Fruit fly (Drosophila melanogaster) whole organism, embryonic: Measurements from ENCODE around the gene pigs.

Experiments used
- Bdp1 ChIP-seq: fragments of 200-800 bp; sonication (Bioruptor generic); optimal IDR thresholded peaks from 3 replicates; lab custom pipeline; 2016; ENCODE audit warnings: missing biosample characterization, missing genetic modification characterization
- CG10959 ChIP-seq: fragments of 200-800 bp; sonication (Bioruptor generic); IDR thresholded peaks from 2 replicates; pipeline ENCODE4 v1.3.6; 2022; ENCODE audit warnings: missing biosample characterization, missing genetic modification characterization
- CG11085 ChIP-seq: fragments of 200-800 bp; sonication (Bioruptor generic); IDR thresholded peaks from 2 replicates; pipeline ENCODE4 v1.3.6; 2022; ENCODE audit warnings: missing biosample characterization, missing genetic modification characterization
- CG12155 ChIP-seq: fragments of 200-800 bp; sonication (Bioruptor generic); optimal IDR thresholded peaks from 3 replicates; lab custom pipeline; 2016; ENCODE audit warnings: missing biosample characterization, missing genetic modification characterization
- CG12659 ChIP-seq: fragments of 200-800 bp; sonication (Bioruptor generic); optimal IDR thresholded peaks from 3 replicates; lab custom pipeline; 2017; ENCODE audit warnings: mild to moderate bottlenecking, missing biosample characterization, missing genetic modification reagents, missing genetic modification characterization
- CG13287 ChIP-seq: fragments of 200-800 bp; sonication (Bioruptor generic); IDR thresholded peaks from 2 replicates; pipeline ENCODE4 v1.3.6; 2022; ENCODE audit warnings: missing biosample characterization, missing genetic modification characterization; ENCODE audit not compliant: partially characterized antibody
- CG13624 ChIP-seq: fragments of 200-800 bp; sonication (Bioruptor generic); optimal IDR thresholded peaks from 2 replicates; lab custom pipeline; 2016; ENCODE audit warnings: missing biosample characterization, missing genetic modification characterization
- CG14441 ChIP-seq: fragments of 200-800 bp; sonication (Bioruptor generic); IDR thresholded peaks from 2 replicates; pipeline ENCODE4 v1.3.6; 2022; ENCODE audit warnings: missing biosample characterization, missing genetic modification characterization
- CG15269 ChIP-seq: fragments of 200-800 bp; sonication (Bioruptor generic); optimal IDR thresholded peaks from 2 replicates; lab custom pipeline; 2018; ENCODE audit warnings: missing biosample characterization, mild to moderate bottlenecking, missing genetic modification characterization, moderate library complexity
- CG15514 ChIP-seq: fragments of 200-800 bp; sonication (Bioruptor generic); optimal IDR thresholded peaks from 3 replicates; lab custom pipeline; 2017; ENCODE audit warnings: missing biosample characterization, missing genetic modification characterization, mild to moderate bottlenecking, moderate library complexity, missing genetic modification reagents
- CG2678 ChIP-seq: fragments of 200-800 bp; sonication (Bioruptor generic); optimal IDR thresholded peaks from 3 replicates; lab custom pipeline; 2019; ENCODE audit warnings: missing biosample characterization, mild to moderate bottlenecking, missing genetic modification characterization, moderate library complexity
- CG3065 ChIP-seq: fragments of 200-800 bp; sonication (Bioruptor generic); optimal IDR thresholded peaks from 2 replicates; lab custom pipeline; 2016; ENCODE audit warnings: missing biosample characterization, missing genetic modification characterization
- CG3995 ChIP-seq: fragments of 200-800 bp; sonication (Bioruptor generic); optimal IDR thresholded peaks from 3 replicates; lab custom pipeline; 2016; ENCODE audit warnings: missing biosample characterization, missing genetic modification characterization
- CG5245 ChIP-seq: fragments of 200-800 bp; sonication (Bioruptor generic); optimal IDR thresholded peaks from 3 replicates; lab custom pipeline; 2016; ENCODE audit warnings: missing biosample characterization, missing genetic modification characterization
- CG6683 ChIP-seq: fragments of 200-800 bp; sonication (Bioruptor generic); optimal IDR thresholded peaks from 2 replicates; lab custom pipeline; 2017; ENCODE audit warnings: missing biosample characterization, mild to moderate bottlenecking, missing genetic modification characterization, missing genetic modification reagents
- CG6813 ChIP-seq: fragments of 200-800 bp; sonication (Bioruptor generic); optimal IDR thresholded peaks from 2 replicates; lab custom pipeline; 2017; ENCODE audit warnings: missing biosample characterization, missing genetic modification characterization, mild to moderate bottlenecking, moderate library complexity, missing genetic modification reagents
- CG9797 ChIP-seq: fragments of 200-800 bp; sonication (Bioruptor generic); optimal IDR thresholded peaks from 3 replicates; lab custom pipeline; 2018; ENCODE audit warnings: missing biosample characterization, mild to moderate bottlenecking, missing genetic modification characterization
- CG9932 ChIP-seq: fragments of 200-800 bp; sonication (Bioruptor generic); IDR thresholded peaks from 2 replicates; pipeline ENCODE4 v1.3.6; 2022; ENCODE audit warnings: missing biosample characterization, missing genetic modification characterization
- E2f2 ChIP-seq: fragments of 200-800 bp; sonication (Bioruptor generic); IDR thresholded peaks from 2 replicates; pipeline ENCODE4 v1.3.6; 2022; ENCODE audit warnings: missing biosample characterization, missing genetic modification characterization
- Fer3 ChIP-seq: fragments of 200-800 bp; sonication (Bioruptor generic); optimal IDR thresholded peaks from 2 replicates; lab custom pipeline; 2018; ENCODE audit warnings: missing biosample characterization, mild to moderate bottlenecking, missing genetic modification characterization, moderate library complexity
- HHEX ChIP-seq: fragments of 200-800 bp; sonication (Bioruptor generic); optimal IDR thresholded peaks from 3 replicates; lab custom pipeline; 2017; ENCODE audit warnings: missing biosample characterization, mild to moderate bottlenecking, missing genetic modification characterization, missing genetic modification reagents
- Hmr ChIP-seq: fragments of 200-800 bp; sonication (Bioruptor generic); optimal IDR thresholded peaks from 3 replicates; lab custom pipeline; 2017; ENCODE audit warnings: mild to moderate bottlenecking, missing biosample characterization, missing genetic modification reagents, missing genetic modification characterization
- Hmx ChIP-seq: fragments of 200-800 bp; sonication (Bioruptor generic); optimal IDR thresholded peaks from 2 replicates; lab custom pipeline; 2016; ENCODE audit warnings: missing biosample characterization, missing genetic modification characterization
- Lhr ChIP-seq: fragments of 200-800 bp; sonication (Bioruptor generic); optimal IDR thresholded peaks from 3 replicates; lab custom pipeline; 2017; ENCODE audit warnings: mild to moderate bottlenecking, missing biosample characterization, missing genetic modification reagents, missing genetic modification characterization
- MBD-R2 ChIP-seq: fragments of 200-800 bp; sonication (Bioruptor generic); IDR thresholded peaks from 2 replicates; pipeline ENCODE4 v1.3.6; 2022; ENCODE audit warnings: missing biosample characterization, missing genetic modification characterization
- Myb ChIP-seq: fragments of 200-800 bp; sonication (Bioruptor generic); optimal IDR thresholded peaks from 2 replicates; lab custom pipeline; 2016; ENCODE audit warnings: missing biosample characterization, missing genetic modification characterization
- NK7.1 ChIP-seq: fragments of 200-800 bp; sonication (Bioruptor generic); optimal IDR thresholded peaks from 3 replicates; lab custom pipeline; 2016; ENCODE audit warnings: missing biosample characterization, missing genetic modification characterization
- NfI ChIP-seq: fragments of 200-800 bp; sonication (Bioruptor generic); optimal IDR thresholded peaks from 3 replicates; lab custom pipeline; 2018; ENCODE audit warnings: missing biosample characterization, mild to moderate bottlenecking, missing genetic modification characterization, moderate library complexity
- Pdp1 ChIP-seq, 2 experiments: fragments of 200-800 bp; sonication (Bioruptor generic); optimal IDR thresholded peaks; 3 replicates each; lab custom pipeline; 2016; ENCODE audit warnings: missing biosample characterization in 2 of 2, missing genetic modification characterization in 2 of 2, mild to moderate bottlenecking in 1 of 2, moderate library complexity in 1 of 2
- Poxn ChIP-seq: fragments of 200-800 bp; sonication (Bioruptor generic); IDR thresholded peaks from 2 replicates; pipeline ENCODE4 v1.3.6; 2022; ENCODE audit warnings: missing biosample characterization, missing genetic modification characterization
- YL-1 ChIP-seq: fragments of 200-800 bp; sonication (Bioruptor generic); optimal IDR thresholded peaks from 3 replicates; lab custom pipeline; 2017; ENCODE audit warnings: missing biosample characterization, mild to moderate bottlenecking, missing genetic modification characterization
- chif ChIP-seq, 2 experiments: fragments of 200-800 bp; sonication (Bioruptor generic); optimal IDR thresholded peaks; 3 replicates each; lab custom pipeline; 2016; ENCODE audit warnings: missing biosample characterization in 2 of 2, missing genetic modification characterization in 2 of 2
- dpn ChIP-seq, 2 experiments: fragments of 200-800 bp; sonication (Bioruptor generic); optimal IDR thresholded peaks; 3 replicates each; lab custom pipeline; 2016; ENCODE audit warnings: missing biosample characterization in 2 of 2, missing genetic modification characterization in 2 of 2
- esg ChIP-seq: fragments of 200-800 bp; sonication (Bioruptor generic); conservative IDR thresholded peaks from 2 replicates; pipeline ENCODE4 v1.3.6; 2022; ENCODE audit warnings: missing biosample characterization, missing genetic modification characterization
- eve ChIP-seq, 2 experiments: fragments of >200 bp; optimal IDR thresholded peaks; 2 replicates each; lab custom pipeline; 2017; ENCODE audit warnings: missing biosample characterization in 2 of 2, missing genetic modification characterization in 2 of 2
- fd64A ChIP-seq: fragments of 200-800 bp; sonication (Bioruptor generic); optimal IDR thresholded peaks from 3 replicates; lab custom pipeline; 2018; ENCODE audit warnings: missing biosample characterization, mild to moderate bottlenecking, missing genetic modification characterization
- gfzf ChIP-seq: fragments of 200-800 bp; sonication (Bioruptor generic); optimal IDR thresholded peaks from 2 replicates; lab custom pipeline; 2016; ENCODE audit warnings: missing biosample characterization, mild to moderate bottlenecking, missing genetic modification characterization, moderate library complexity
- nom ChIP-seq: fragments of 200-800 bp; sonication (Bioruptor generic); optimal IDR thresholded peaks from 2 replicates; lab custom pipeline; 2017; ENCODE audit warnings: missing biosample characterization, missing genetic modification characterization, mild to moderate bottlenecking, moderate library complexity, missing genetic modification reagents
- onecut ChIP-seq: fragments of 200-800 bp; sonication (Bioruptor generic); IDR thresholded peaks from 2 replicates; pipeline ENCODE4 v1.3.6; 2022; ENCODE audit warnings: missing biosample characterization, missing genetic modification characterization
- pan ChIP-seq, 4 experiments: fragments of >200 bp in 3 of 4; fragments of 200-800 bp in 1 of 4; sonication (Bioruptor generic) in 1 of 4; optimal IDR thresholded peaks in 3 of 4; IDR thresholded peaks in 1 of 4; 2 replicates each; pipeline versions ENCODE4 v1.3.6 to Lab custom; 2017 to 2022; ENCODE audit warnings: missing biosample characterization in 2 of 4, missing genetic modification characterization in 2 of 4, mixed read lengths in 1 of 4
- phol ChIP-seq: fragments of 200-800 bp; sonication (Bioruptor generic); optimal IDR thresholded peaks from 3 replicates; lab custom pipeline; 2018; ENCODE audit warnings: missing biosample characterization, mild to moderate bottlenecking, missing genetic modification characterization, moderate library complexity
- sd ChIP-seq: fragments of 200-800 bp; sonication (Bioruptor generic); optimal IDR thresholded peaks from 3 replicates; lab custom pipeline; 2018; ENCODE audit warnings: missing biosample characterization, mild to moderate bottlenecking, missing genetic modification characterization, moderate library complexity
- seq ChIP-seq: fragments of 200-800 bp; sonication (Bioruptor generic); IDR thresholded peaks from 2 replicates; pipeline ENCODE4 v1.3.6; 2022; ENCODE audit warnings: missing biosample characterization, missing genetic modification characterization
- sisA ChIP-seq: fragments of 200-800 bp; sonication (Bioruptor generic); IDR thresholded peaks from 2 replicates; pipeline ENCODE4 v1.3.6; 2022; ENCODE audit warnings: missing biosample characterization, missing genetic modification characterization
- sob ChIP-seq: fragments of 200-800 bp; sonication (Bioruptor generic); IDR thresholded peaks from 2 replicates; pipeline ENCODE4 v1.3.6; 2022; ENCODE audit warnings: missing biosample characterization, missing genetic modification characterization
- sqz ChIP-seq: fragments of 200-800 bp; sonication (Bioruptor generic); optimal IDR thresholded peaks from 3 replicates; lab custom pipeline; 2018; ENCODE audit warnings: missing biosample characterization, mild to moderate bottlenecking, missing genetic modification characterization
- stwl ChIP-seq: fragments of 200-800 bp; sonication (Bioruptor generic); optimal IDR thresholded peaks from 3 replicates; lab custom pipeline; 2018; ENCODE audit warnings: missing biosample characterization, mild to moderate bottlenecking, missing genetic modification characterization, moderate library complexity
- wek ChIP-seq: fragments of 200-800 bp; sonication (Bioruptor generic); optimal IDR thresholded peaks from 3 replicates; lab custom pipeline; 2018; ENCODE audit warnings: missing biosample characterization, mild to moderate bottlenecking, missing genetic modification characterization, moderate library complexity
- zen ChIP-seq: fragments of 200-800 bp; sonication (Bioruptor generic); optimal IDR thresholded peaks from 3 replicates; lab custom pipeline; 2018; ENCODE audit warnings: missing biosample characterization, mild to moderate bottlenecking, missing genetic modification characterization, moderate library complexity

The pigs gene

dm6 chrX:6698248-6698812 lies 98.5 kb downstream of the pigs start, which contains the start of gene CG14440 (continued):
- TF ChIP-seq HHEX = no peak
- no peak for TF ChIP-seq CG6813
- TF ChIP-seq NK7.1 = no peak
- TF ChIP-seq CG13624 (GFP tag; lab: Kevin White, UChicago) = no peak
- no peak for TF ChIP-seq phol (tag; lab: Kevin White, UChicago)
- TF ChIP-seq stwl (tag; lab: Kevin White, UChicago) = peak; percentile 28
- TF ChIP-seq CG10959 (GFP tag; lab: Robert Waterston, UW) = no peak
- peak; percentile 7 for TF ChIP-seq Lhr (GFP tag; lab: Kevin White, UChicago)
- TF ChIP-seq Fer3 = no peak
- TF ChIP-seq CG15269 (tag; lab: Kevin White, UChicago) = no peak
- no peak for TF ChIP-seq CG3995 (GFP tag; lab: Kevin White, UChicago)
- TF ChIP-seq CG14441 (GFP tag; lab: Robert Waterston, UW) = 0 out of 2 replicates have a peak, but pooled peaks have one; percentile 19
- peak; percentile 35; the same call in 1 of the 2 replicates for TF ChIP-seq seq (GFP tag; lab: Robert Waterston, UW)
- TF ChIP-seq eve (GFP tag; optimal IDR thresholded peaks at IDR 0.05; lab: Kevin White, UChicago) = no peak
- peak; percentile 18 for TF ChIP-seq Hmr (GFP tag; lab: Kevin White, UChicago)
- no peak for TF ChIP-seq CG9932 (GFP tag; lab: Robert Waterston, UW)
- peak; percentile 15 for TF ChIP-seq wek (GFP tag; lab: Kevin White, UChicago)
- TF ChIP-seq Myb (GFP tag; lab: Kevin White, UChicago) = peak; percentile 15
- TF ChIP-seq E2f2 (GFP tag; lab: Robert Waterston, UW) = peak; percentile 38
- no peak for TF ChIP-seq esg
- TF ChIP-seq CG9797 (GFP tag; lab: Kevin White, UChicago) = peak; percentile 35
- no peak for TF ChIP-seq CG11085 (GFP tag; lab: Robert Waterston, UW)
- TF ChIP-seq CG13287 (GFP tag; lab: Robert Waterston, UW) = peak; percentile 12; the same call in 1 of the 2 replicates
- TF ChIP-seq onecut (GFP tag; lab: Robert Waterston, UW) = peak; percentile 90
- TF ChIP-seq CG12155 = peak; percentile 81
- TF ChIP-seq Pdp1 (GFP tag; optimal IDR thresholded peaks at IDR 0.05; lab: Kevin White, UChicago) = peak in 1 of 2 experiments; percentile 51
- TF ChIP-seq CG2678 (tag; lab: Kevin White, UChicago) = peak; percentile 23
- TF ChIP-seq nom (GFP tag; lab: Kevin White, UChicago) = peak; percentile 33
- TF ChIP-seq sob = peak; percentile 18; the same call in 1 of the 2 replicates
- no peak for TF ChIP-seq fd64A (GFP tag; lab: Kevin White, UChicago)
- TF ChIP-seq zen (tag; lab: Kevin White, UChicago) = no peak
- no peak for TF ChIP-seq CG12659 (GFP tag; lab: Kevin White, UChicago)
- TF ChIP-seq chif (GFP tag; optimal IDR thresholded peaks at IDR 0.05; lab: Kevin White, UChicago) = no peak
- no peak for TF ChIP-seq pan (optimal IDR thresholded peaks at IDR 0.05; lab: Kevin White, UChicago)
- TF ChIP-seq pan (GFP tag; optimal IDR thresholded peaks at IDR 0.05 in 1 of 2, IDR thresholded peaks at IDR 0.05 in 1 of 2) = no peak
- no peak for TF ChIP-seq sisA (GFP tag; lab: Robert Waterston, UW)
- peak; percentile 54 for TF ChIP-seq YL-1 (GFP tag; lab: Kevin White, UChicago)
- peak; percentile 71 for TF ChIP-seq gfzf (GFP tag; lab: Kevin White, UChicago)
- TF ChIP-seq dpn (GFP tag; optimal IDR thresholded peaks at IDR 0.05; lab: Kevin White, UChicago) = no peak
- peak; percentile 37 for TF ChIP-seq sd (tag; lab: Kevin White, UChicago)
- TF ChIP-seq Bdp1 (GFP tag; lab: Kevin White, UChicago) = no peak
- peak; percentile 67 for TF ChIP-seq sqz (GFP tag; lab: Kevin White, UChicago)
- TF ChIP-seq CG6683 = no peak
- no peak for TF ChIP-seq Poxn
- no peak for TF ChIP-seq CG3065 (GFP tag; lab: Kevin White, UChicago)
- TF ChIP-seq MBD-R2 (GFP tag; lab: Robert Waterston, UW) = peak; percentile 39
- no peak for TF ChIP-seq Hmx (GFP tag; lab: Kevin White, UChicago)
- no peak for TF ChIP-seq CG5245 (GFP tag; lab: Kevin White, UChicago)
- TF ChIP-seq CG15514 (GFP tag; lab: Kevin White, UChicago) = peak; percentile 37
- TF ChIP-seq NfI (GFP tag; lab: Kevin White, UChicago) = no peak
